Fruit fly (Drosophila melanogaster) whole organism, adult: ENCODE results near the gene ppk11.

Experiments
- CG11617 ChIP-seq: fragments of 200-800 bp; sonication (Bioruptor generic); optimal IDR thresholded peaks from 2 replicates; lab custom pipeline; 2017; ENCODE audit warnings: mild to moderate bottlenecking, missing biosample characterization, missing genetic modification reagents, missing genetic modification characterization
- CG12768 ChIP-seq: fragments of 200-800 bp; sonication (Bioruptor generic); optimal IDR thresholded peaks from 2 replicates; lab custom pipeline; 2017; ENCODE audit warnings: missing biosample characterization, missing genetic modification characterization, mild to moderate bottlenecking, moderate library complexity, missing genetic modification reagents
- CG14711 ChIP-seq: fragments of 200-800 bp; sonication (Bioruptor generic); optimal IDR thresholded peaks from 2 replicates; lab custom pipeline; 2018; ENCODE audit warnings: missing biosample characterization, mild to moderate bottlenecking, missing genetic modification characterization, moderate library complexity
- CG1620 ChIP-seq: fragments of 200-800 bp; sonication (Bioruptor generic); optimal IDR thresholded peaks from 2 replicates; lab custom pipeline; 2016; ENCODE audit warnings: missing biosample characterization, missing genetic modification characterization
- CG33017 ChIP-seq: fragments of 200-800 bp; sonication (Bioruptor generic); optimal IDR thresholded peaks from 2 replicates; lab custom pipeline; 2018; ENCODE audit warnings: missing biosample characterization, mild to moderate bottlenecking, missing genetic modification characterization, moderate library complexity
- CG5204 ChIP-seq: fragments of 200-800 bp; sonication (Bioruptor generic); optimal IDR thresholded peaks from 2 replicates; lab custom pipeline; 2016; ENCODE audit warnings: missing biosample characterization, missing genetic modification characterization
- CG7045 ChIP-seq: fragments of 200-800 bp; sonication (Bioruptor generic); optimal IDR thresholded peaks from 2 replicates; lab custom pipeline; 2017; ENCODE audit warnings: missing biosample characterization, mild to moderate bottlenecking, missing genetic modification characterization
- CG7101 ChIP-seq: fragments of 200-800 bp; sonication (Bioruptor generic); optimal IDR thresholded peaks from 2 replicates; lab custom pipeline; 2018; ENCODE audit warnings: missing biosample characterization, mild to moderate bottlenecking, missing genetic modification characterization, moderate library complexity
- Clk ChIP-seq: fragments of 200-800 bp; sonication (Bioruptor generic); optimal IDR thresholded peaks from 2 replicates; lab custom pipeline; 2017; ENCODE audit warnings: missing biosample characterization, missing genetic modification characterization
- Crg-1 ChIP-seq: fragments of 200-800 bp; sonication (Bioruptor generic); optimal IDR thresholded peaks from 2 replicates; lab custom pipeline; 2016; ENCODE audit warnings: missing biosample characterization, missing genetic modification characterization
- Hr96 ChIP-seq: fragments of 200-800 bp; sonication (Bioruptor generic); optimal IDR thresholded peaks from 2 replicates; lab custom pipeline; 2016; ENCODE audit warnings: missing biosample characterization, missing genetic modification characterization
- Mnt ChIP-seq: fragments of 200-800 bp; sonication (Bioruptor generic); optimal IDR thresholded peaks from 2 replicates; lab custom pipeline; 2016; ENCODE audit warnings: missing biosample characterization, mild to moderate bottlenecking, missing genetic modification characterization
- bab1 ChIP-seq: fragments of 200-800 bp; sonication (Bioruptor generic); optimal IDR thresholded peaks from 3 replicates; lab custom pipeline; 2019; ENCODE audit warnings: missing biosample characterization, mild to moderate bottlenecking, missing genetic modification characterization, moderate library complexity
- cic ChIP-seq: fragments of 200-800 bp; sonication (Bioruptor generic); optimal IDR thresholded peaks from 2 replicates; lab custom pipeline; 2017; ENCODE audit warnings: missing biosample characterization, mild to moderate bottlenecking, missing genetic modification characterization, moderate library complexity
- cnc ChIP-seq, 2 experiments: fragments of >200 bp; optimal IDR thresholded peaks; 2 replicates each; lab custom pipeline; 2017
- kay ChIP-seq: fragments of 200-800 bp; sonication (Bioruptor generic); peaks from one replicate; lab custom pipeline; 2016; ENCODE audit warnings: missing biosample characterization, missing genetic modification characterization, borderline replicate concordance
- ovo ChIP-seq: fragments of 200-800 bp; sonication (Bioruptor generic); optimal IDR thresholded peaks from 2 replicates; lab custom pipeline; 2016; ENCODE audit warnings: missing biosample characterization, missing genetic modification characterization
- pad ChIP-seq: fragments of 200-800 bp; sonication (Bioruptor generic); optimal IDR thresholded peaks from 3 replicates; lab custom pipeline; 2017; ENCODE audit warnings: missing biosample characterization, missing genetic modification characterization, mild to moderate bottlenecking, moderate library complexity, missing genetic modification reagents
- tj ChIP-seq: fragments of 200-800 bp; sonication (Bioruptor generic); optimal IDR thresholded peaks from 3 replicates; lab custom pipeline; 2017; ENCODE audit warnings: missing biosample characterization, mild to moderate bottlenecking, missing genetic modification characterization, moderate library complexity
- toe ChIP-seq: fragments of 200-800 bp; sonication (Bioruptor generic); optimal IDR thresholded peaks from 2 replicates; lab custom pipeline; 2016; ENCODE audit warnings: missing biosample characterization, missing genetic modification characterization

ppk11 gene

dm6 chr2L:9743823-9744222, 31.0 kb downstream of the ppk11 start:
- TF ChIP-seq ovo (no peak), CG11617 (no peak), CG7101 (tag; lab: Kevin White, UChicago) (no peak), Clk (GFP tag; lab: Kevin White, UChicago) (no peak), Hr96 (GFP tag; lab: Kevin White, UChicago) (no peak), bab1 (GFP tag; lab: Kevin White, UChicago) (no peak), CG14711 (no peak), CG12768 (GFP tag; lab: Kevin White, UChicago) (no peak), CG1620 (GFP tag; lab: Kevin White, UChicago) (no peak), tj (GFP tag; lab: Kevin White, UChicago) (no peak), cnc (optimal IDR thresholded peaks at IDR 0.05; lab: Kevin White, UChicago) (no peak), CG5204 (GFP tag; lab: Kevin White, UChicago) (no peak), cic (GFP tag; lab: Kevin White, UChicago) (no peak), toe (GFP tag; lab: Kevin White, UChicago) (no peak)

dm6 chr2L:9739685-9740084, 35.1 kb downstream of the ppk11 start:
- TF ChIP-seq pad (GFP tag; lab: Kevin White, UChicago) (no peak), CG33017 (no peak), Clk (GFP tag; lab: Kevin White, UChicago) (no peak), Mnt (no peak), bab1 (GFP tag; lab: Kevin White, UChicago) (no peak), CG14711 (no peak), ovo (no peak), Crg-1 (GFP tag; lab: Kevin White, UChicago) (no peak)

dm6 chr2L:9737803-9738202, 37.0 kb downstream of the ppk11 start:
- TF ChIP-seq CG5204 (GFP tag; lab: Kevin White, UChicago) = peak; percentile 21
- TF ChIP-seq Mnt = no peak
- no peak for TF ChIP-seq cnc (optimal IDR thresholded peaks at IDR 0.05; lab: Kevin White, UChicago)
- no peak for TF ChIP-seq tj (GFP tag; lab: Kevin White, UChicago)
- no peak for TF ChIP-seq bab1 (GFP tag; lab: Kevin White, UChicago)
- TF ChIP-seq CG7045 (GFP tag; lab: Kevin White, UChicago) = peak; percentile 34
- no peak for TF ChIP-seq pad (GFP tag; lab: Kevin White, UChicago)
- no peak for TF ChIP-seq CG11617
- no peak for TF ChIP-seq Hr96 (GFP tag; lab: Kevin White, UChicago)
- TF ChIP-seq CG12768 (GFP tag; lab: Kevin White, UChicago) = no peak
- TF ChIP-seq kay (GFP tag; lab: Kevin White, UChicago) = no peak
- TF ChIP-seq Clk (GFP tag; lab: Kevin White, UChicago) = no peak
- TF ChIP-seq CG7101 (tag; lab: Kevin White, UChicago) = peak; percentile 18
- no peak for TF ChIP-seq CG1620 (GFP tag; lab: Kevin White, UChicago)
- peak; percentile 15 for TF ChIP-seq CG33017
- TF ChIP-seq CG14711 = no peak
- no peak for TF ChIP-seq ovo
- TF ChIP-seq Crg-1 (GFP tag; lab: Kevin White, UChicago) = no peak
- TF ChIP-seq toe (GFP tag; lab: Kevin White, UChicago) = peak; percentile 16
- TF ChIP-seq cic (GFP tag; lab: Kevin White, UChicago) = no peak

- peak; percentile 52 for TF ChIP-seq kay (GFP tag; lab: Kevin White, UChicago)
- no peak for TF ChIP-seq CG5204 (GFP tag; lab: Kevin White, UChicago)
- TF ChIP-seq Mnt = no peak
- TF ChIP-seq Clk (GFP tag; lab: Kevin White, UChicago) = no peak
- TF ChIP-seq ovo = no peak
These were observed 37.5 kb downstream of the ppk11 start for dm6 chr2L:9737360-9737759.

- no peak for TF ChIP-seq cic (GFP tag; lab: Kevin White, UChicago)
- peak; percentile 85 for TF ChIP-seq kay (GFP tag; lab: Kevin White, UChicago)
These were observed 38.7 kb downstream of the ppk11 start, which contains the start of gene CG13117 for dm6 chr2L:9736000-9736695. TSS of gene CG13117 (plus strand) at chr2L:9736645.

dm6 chr2L:9734134-9734533, 40.7 kb downstream of the ppk11 start:
- TF ChIP-seq CG7101 (tag; lab: Kevin White, UChicago) (no peak), cnc (optimal IDR thresholded peaks at IDR 0.05; lab: Kevin White, UChicago) (no peak), kay (GFP tag; lab: Kevin White, UChicago) (no peak), CG14711 (no peak), cic (GFP tag; lab: Kevin White, UChicago) (no peak), pad (GFP tag; lab: Kevin White, UChicago) (no peak), CG12768 (GFP tag; lab: Kevin White, UChicago) (no peak), CG7045 (GFP tag; lab: Kevin White, UChicago) (no peak), Clk (GFP tag; lab: Kevin White, UChicago) (no peak), toe (GFP tag; lab: Kevin White, UChicago) (no peak), CG11617 (no peak), bab1 (GFP tag; lab: Kevin White, UChicago) (no peak), Hr96 (GFP tag; lab: Kevin White, UChicago) (no peak)

- no peak for TF ChIP-seq toe (GFP tag; lab: Kevin White, UChicago)
- no peak for TF ChIP-seq CG5204 (GFP tag; lab: Kevin White, UChicago)
- no peak for TF ChIP-seq tj (GFP tag; lab: Kevin White, UChicago)
- no peak for TF ChIP-seq kay (GFP tag; lab: Kevin White, UChicago)
- no peak for TF ChIP-seq CG1620 (GFP tag; lab: Kevin White, UChicago)
- TF ChIP-seq CG7045 (GFP tag; lab: Kevin White, UChicago) = no peak
- TF ChIP-seq CG14711 = no peak
- no peak for TF ChIP-seq Clk (GFP tag; lab: Kevin White, UChicago)
- TF ChIP-seq CG11617 = no peak
- TF ChIP-seq Mnt = no peak
- no peak for TF ChIP-seq CG33017
- TF ChIP-seq CG12768 (GFP tag; lab: Kevin White, UChicago) = no peak
- TF ChIP-seq Crg-1 (GFP tag; lab: Kevin White, UChicago) = no peak
- no peak for TF ChIP-seq bab1 (GFP tag; lab: Kevin White, UChicago)
- no peak for TF ChIP-seq ovo
- TF ChIP-seq cnc (optimal IDR thresholded peaks at IDR 0.05; lab: Kevin White, UChicago) = no peak
- no peak for TF ChIP-seq Hr96 (GFP tag; lab: Kevin White, UChicago)
- TF ChIP-seq cic (GFP tag; lab: Kevin White, UChicago) = no peak
- TF ChIP-seq pad (GFP tag; lab: Kevin White, UChicago) = no peak
These were observed 43.6 kb downstream of the ppk11 start for dm6 chr2L:9731269-9731668.
